Fruit fly (Drosophila melanogaster) whole organism, embryonic: Measurements from ENCODE around the gene dnc.
A peak's percentile ranks its signal among the peaks of the same experiment; 100 is the strongest.

ENCODE experiments used
- ATbp ChIP-seq: fragments of 200-800 bp; sonication (Bioruptor generic); optimal IDR thresholded peaks from 2 replicates; lab custom pipeline; 2017; ENCODE audit warnings: missing biosample characterization, mild to moderate bottlenecking, missing genetic modification characterization, missing genetic modification reagents
- Aef1 ChIP-seq: fragments of 200-800 bp; sonication (Bioruptor generic); IDR thresholded peaks from 3 replicates; pipeline ENCODE4 v1.3.6; 2022; ENCODE audit warnings: missing biosample characterization, missing genetic modification characterization
- Asciz ChIP-seq: fragments of 200-800 bp; sonication (Bioruptor generic); optimal IDR thresholded peaks from 2 replicates; lab custom pipeline; 2017; ENCODE audit warnings: missing biosample characterization, mild to moderate bottlenecking, missing genetic modification characterization, missing genetic modification reagents
- Atf-2 ChIP-seq: fragments of 200-800 bp; sonication (Bioruptor generic); optimal IDR thresholded peaks from 2 replicates; lab custom pipeline; 2016; ENCODE audit warnings: missing biosample characterization, missing genetic modification characterization
- CG10209 ChIP-seq: fragments of 200-800 bp; sonication (Bioruptor generic); optimal IDR thresholded peaks from 3 replicates; lab custom pipeline; 2017; ENCODE audit warnings: missing biosample characterization, mild to moderate bottlenecking, missing genetic modification characterization, missing genetic modification reagents
- CG1024 ChIP-seq: fragments of 200-800 bp; sonication (Bioruptor generic); IDR thresholded peaks from 2 replicates; pipeline ENCODE4 v1.3.6; 2022; ENCODE audit warnings: missing biosample characterization, missing genetic modification characterization
- CG10366 ChIP-seq: fragments of 200-800 bp; sonication (Bioruptor generic); IDR thresholded peaks from 2 replicates; pipeline ENCODE4 v1.3.6; 2022; ENCODE audit warnings: missing biosample characterization, missing genetic modification characterization
- CG10959 ChIP-seq: fragments of 200-800 bp; sonication (Bioruptor generic); IDR thresholded peaks from 2 replicates; pipeline ENCODE4 v1.3.6; 2022; ENCODE audit warnings: missing biosample characterization, missing genetic modification characterization
- CG11093 ChIP-seq: fragments of 200-800 bp; sonication (Bioruptor generic); IDR thresholded peaks from 3 replicates; pipeline ENCODE4 v1.3.6; 2022; ENCODE audit warnings: missing biosample characterization, missing genetic modification characterization
- CG12104 ChIP-seq: fragments of 200-800 bp; sonication (Bioruptor generic); optimal IDR thresholded peaks from 3 replicates; lab custom pipeline; 2016; ENCODE audit warnings: missing biosample characterization, missing genetic modification characterization
- CG18262 ChIP-seq: fragments of 200-800 bp; optimal IDR thresholded peaks from 3 replicates; lab custom pipeline; 2019; ENCODE audit warnings: missing biosample characterization, mild to moderate bottlenecking, missing genetic modification characterization, moderate library complexity
- CG1832 ChIP-seq: fragments of 200-800 bp; sonication (Bioruptor generic); optimal IDR thresholded peaks from 2 replicates; lab custom pipeline; 2017; ENCODE audit warnings: missing biosample characterization, mild to moderate bottlenecking, missing genetic modification characterization, inconsistent platforms
- CG3995 ChIP-seq: fragments of 200-800 bp; sonication (Bioruptor generic); optimal IDR thresholded peaks from 3 replicates; lab custom pipeline; 2016; ENCODE audit warnings: missing biosample characterization, missing genetic modification characterization
- CG42726 ChIP-seq: fragments of 200-800 bp; sonication (Bioruptor generic); IDR thresholded peaks from 2 replicates; pipeline ENCODE4 v1.3.6; 2022; ENCODE audit warnings: missing biosample characterization, missing genetic modification characterization; ENCODE audit not compliant: partially characterized antibody
- CG6854 ChIP-seq: fragments of 200-800 bp; sonication (Bioruptor generic); optimal IDR thresholded peaks from 3 replicates; lab custom pipeline; 2017; ENCODE audit warnings: missing biosample characterization, mild to moderate bottlenecking, missing genetic modification characterization
- CG7928 ChIP-seq: fragments of 200-800 bp; sonication (Bioruptor generic); optimal IDR thresholded peaks from 2 replicates; lab custom pipeline; 2017; ENCODE audit warnings: missing biosample characterization, mild to moderate bottlenecking, missing genetic modification characterization
- CTCF ChIP-seq: fragments of 200-800 bp; sonication (Bioruptor generic); optimal IDR thresholded peaks from 2 replicates; lab custom pipeline; 2017; ENCODE audit warnings: missing biosample characterization, mild to moderate bottlenecking, missing genetic modification characterization, moderate library complexity
- Doc2 ChIP-seq: fragments of 200-800 bp; sonication (Bioruptor generic); IDR thresholded peaks from 2 replicates; pipeline ENCODE4 v1.3.6; 2022; ENCODE audit warnings: missing biosample characterization, missing genetic modification characterization
- ERR ChIP-seq: fragments of 200-800 bp; sonication (Bioruptor generic); optimal IDR thresholded peaks from 2 replicates; lab custom pipeline; 2016; ENCODE audit warnings: missing biosample characterization, missing genetic modification characterization
- HLH3B ChIP-seq: fragments of 200-800 bp; sonication (Bioruptor generic); IDR thresholded peaks from 2 replicates; pipeline ENCODE4 v1.3.6; 2022; ENCODE audit warnings: missing biosample characterization, missing genetic modification characterization
- Hmx ChIP-seq: fragments of 200-800 bp; sonication (Bioruptor generic); optimal IDR thresholded peaks from 2 replicates; lab custom pipeline; 2016; ENCODE audit warnings: missing biosample characterization, missing genetic modification characterization
- Meics ChIP-seq: fragments of 200-800 bp; sonication (Bioruptor generic); optimal IDR thresholded peaks from 2 replicates; lab custom pipeline; 2017; ENCODE audit warnings: missing biosample characterization, mild to moderate bottlenecking, missing genetic modification characterization
- Ptx1 ChIP-seq: fragments of 200-800 bp; sonication (Bioruptor generic); IDR thresholded peaks from 2 replicates; pipeline ENCODE4 v1.3.6; 2022; ENCODE audit warnings: missing biosample characterization, missing genetic modification characterization
- Ssrp ChIP-seq: fragments of 200-800 bp; sonication (Bioruptor generic); optimal IDR thresholded peaks from 2 replicates; lab custom pipeline; 2018; ENCODE audit warnings: missing biosample characterization, mild to moderate bottlenecking, missing genetic modification characterization, moderate library complexity
- Tbp ChIP-seq: fragments of >200 bp; optimal IDR thresholded peaks from 2 replicates; lab custom pipeline; 2018; ENCODE audit warnings: missing biosample characterization, missing genetic modification characterization
- Usf ChIP-seq: fragments of 200-800 bp; sonication (Bioruptor generic); optimal IDR thresholded peaks from 2 replicates; lab custom pipeline; 2017; ENCODE audit warnings: missing genotype, missing biosample characterization, missing genetic modification characterization
- ato ChIP-seq: fragments of 200-800 bp; sonication (Bioruptor generic); IDR thresholded peaks from 2 replicates; pipeline ENCODE4 v1.3.6; 2022; ENCODE audit warnings: missing biosample characterization, missing genetic modification characterization; ENCODE audit not compliant: partially characterized antibody
- btn ChIP-seq: fragments of 200-800 bp; sonication (Bioruptor generic); optimal IDR thresholded peaks from 2 replicates; lab custom pipeline; 2016; ENCODE audit warnings: missing biosample characterization, missing genetic modification characterization
- cad ChIP-seq: fragments of >200 bp; optimal IDR thresholded peaks from 2 replicates; lab custom pipeline; 2017; ENCODE audit warnings: missing biosample characterization, missing genetic modification characterization
- dimm ChIP-seq: fragments of 200-800 bp; sonication (Bioruptor generic); IDR thresholded peaks from 2 replicates; pipeline ENCODE4 v1.3.6; 2022; ENCODE audit warnings: missing biosample characterization, missing genetic modification characterization
- en ChIP-seq: fragments of 200-800 bp; sonication (Bioruptor generic); optimal IDR thresholded peaks from 2 replicates; lab custom pipeline; 2016; ENCODE audit warnings: missing biosample characterization, missing genetic modification characterization
- gsb ChIP-seq: fragments of 200-800 bp; sonication (Bioruptor generic); IDR thresholded peaks from 2 replicates; pipeline ENCODE4 v1.3.6; 2022; ENCODE audit warnings: missing biosample characterization, missing genetic modification characterization
- gsb-n ChIP-seq: fragments of 200-800 bp; sonication (Bioruptor generic); optimal IDR thresholded peaks from 3 replicates; lab custom pipeline; 2018; ENCODE audit warnings: missing biosample characterization, mild to moderate bottlenecking, missing genetic modification characterization
- gt ChIP-seq: fragments of 200-800 bp; sonication (Bioruptor generic); IDR thresholded peaks from 2 replicates; pipeline ENCODE4 v1.3.6; 2022; ENCODE audit warnings: missing biosample characterization, missing genetic modification characterization
- hbn ChIP-seq: fragments of 200-800 bp; sonication (Bioruptor generic); IDR thresholded peaks from 2 replicates; pipeline ENCODE4 v1.3.6; 2022; ENCODE audit warnings: missing biosample characterization, missing genetic modification characterization; ENCODE audit not compliant: partially characterized antibody
- hkb ChIP-seq, 2 experiments: fragments of 200-800 bp in 1 of 2; fragments of >200 bp in 1 of 2; sonication (Bioruptor generic) in 1 of 2; IDR thresholded peaks in 1 of 2; optimal IDR thresholded peaks in 1 of 2; 2 replicates each; pipeline versions ENCODE4 v1.3.6 to Lab custom; 2017 to 2022; ENCODE audit warnings: missing biosample characterization in 1 of 2, missing genetic modification characterization in 1 of 2
- hth ChIP-seq: fragments of >200 bp; optimal IDR thresholded peaks from 2 replicates; lab custom pipeline; 2017; ENCODE audit warnings: inconsistent platforms
- inv ChIP-seq: fragments of 200-800 bp; sonication (Bioruptor generic); IDR thresholded peaks from 2 replicates; pipeline ENCODE4 v1.3.6; 2022; ENCODE audit warnings: missing biosample characterization, missing genetic modification characterization; ENCODE audit not compliant: partially characterized antibody
- lov ChIP-seq, 2 experiments: fragments of 200-800 bp in 1 of 2; fragments of >200 bp in 1 of 2; sonication (Bioruptor generic) in 1 of 2; IDR thresholded peaks in 1 of 2; optimal IDR thresholded peaks in 1 of 2; 2 replicates in 1 of 2; 3 replicates in 1 of 2; pipeline versions ENCODE4 v1.3.6 to Lab custom; 2017 to 2022; ENCODE audit warnings: missing biosample characterization in 1 of 2, missing genetic modification characterization in 1 of 2
- pan ChIP-seq, 4 experiments: fragments of >200 bp in 3 of 4; fragments of 200-800 bp in 1 of 4; sonication (Bioruptor generic) in 1 of 4; optimal IDR thresholded peaks in 3 of 4; IDR thresholded peaks in 1 of 4; 2 replicates each; pipeline versions ENCODE4 v1.3.6 to Lab custom; 2017 to 2022; ENCODE audit warnings: missing biosample characterization in 2 of 4, missing genetic modification characterization in 2 of 4, mixed read lengths in 1 of 4
- peb ChIP-seq: fragments of 200-800 bp; sonication (Bioruptor generic); IDR thresholded peaks from 2 replicates; pipeline ENCODE4 v1.3.6; 2022; ENCODE audit warnings: missing biosample characterization, missing genetic modification characterization
- prd ChIP-seq, 3 experiments: fragments of >200 bp in 2 of 3; fragments of 200-800 bp in 1 of 3; sonication (Bioruptor generic) in 1 of 3; optimal IDR thresholded peaks in 2 of 3; IDR thresholded peaks in 1 of 3; 2 replicates in 2 of 3; 3 replicates in 1 of 3; pipeline versions ENCODE4 v1.3.6 to Lab custom; 2017 to 2022; ENCODE audit warnings: missing biosample characterization in 1 of 3, missing genetic modification characterization in 1 of 3
- salm ChIP-seq: fragments of 200-800 bp; sonication (Bioruptor generic); optimal IDR thresholded peaks from 2 replicates; lab custom pipeline; 2018; ENCODE audit warnings: missing biosample characterization, mild to moderate bottlenecking, missing genetic modification characterization
- slou ChIP-seq: fragments of 200-800 bp; sonication (Bioruptor generic); optimal IDR thresholded peaks from 3 replicates; lab custom pipeline; 2016; ENCODE audit warnings: missing biosample characterization, missing genetic modification characterization
- slp2 ChIP-seq: fragments of 200-800 bp; sonication (Bioruptor generic); optimal IDR thresholded peaks from 2 replicates; lab custom pipeline; 2016; ENCODE audit warnings: missing biosample characterization, missing genetic modification characterization
- so ChIP-seq: fragments of 200-800 bp; sonication (Bioruptor generic); IDR thresholded peaks from 3 replicates; pipeline ENCODE4 v1.3.6; 2022; ENCODE audit warnings: missing biosample characterization, missing genetic modification characterization
- stc ChIP-seq: fragments of 200-800 bp; sonication (Bioruptor generic); IDR thresholded peaks from 2 replicates; pipeline ENCODE4 v1.3.6; 2022; ENCODE audit warnings: missing biosample characterization, missing genetic modification characterization
- tin ChIP-seq: fragments of 200-800 bp; sonication (Bioruptor generic); optimal IDR thresholded peaks from 3 replicates; lab custom pipeline; 2016; ENCODE audit warnings: missing biosample characterization, missing genetic modification characterization
- tx ChIP-seq: fragments of 200-800 bp; sonication (Bioruptor generic); optimal IDR thresholded peaks from 2 replicates; lab custom pipeline; 2016; ENCODE audit warnings: missing biosample characterization, missing genetic modification characterization
- z ChIP-seq: fragments of 200-800 bp; sonication (Bioruptor generic); IDR thresholded peaks from 3 replicates; pipeline ENCODE4 v1.3.6; 2022; ENCODE audit warnings: missing biosample characterization, missing genetic modification characterization

dnc gene

dm6 chrX:3381667-3382066 is 205.4 kb downstream of the dnc start (continued):
- no peak for TF ChIP-seq CG10959 (GFP tag; lab: Robert Waterston, UW)
- TF ChIP-seq slou (GFP tag; lab: Kevin White, UChicago): no peak
- peak; percentile 62 for TF ChIP-seq CG10209 (GFP tag; lab: Kevin White, UChicago)
- peak; percentile 73 for TF ChIP-seq tx (GFP tag; lab: Kevin White, UChicago)
- peak; percentile 71 for TF ChIP-seq ATbp (GFP tag; lab: Kevin White, UChicago)
- peak; percentile 23 for TF ChIP-seq CG3995 (GFP tag; lab: Kevin White, UChicago)
- TF ChIP-seq Tbp: no peak
- no peak for TF ChIP-seq pan (optimal IDR thresholded peaks at IDR 0.05; lab: Kevin White, UChicago)
- TF ChIP-seq pan (GFP tag; optimal IDR thresholded peaks at IDR 0.05 in 1 of 2, IDR thresholded peaks at IDR 0.05 in 1 of 2): peak in 1 of 2 experiments; percentile 84
- no peak; the same call in 1 of the 2 replicates for TF ChIP-seq dimm
- TF ChIP-seq Ptx1: peak; percentile 86
- TF ChIP-seq HLH3B (GFP tag; lab: Robert Waterston, UW): peak; percentile 79; the same call in 1 of the 2 replicates
- no peak for TF ChIP-seq CG42726
- TF ChIP-seq Atf-2: peak; percentile 73
- TF ChIP-seq Doc2 (GFP tag; lab: Robert Waterston, UW): no peak
- TF ChIP-seq hkb (optimal IDR thresholded peaks at IDR 0.05; lab: Kevin White, UChicago): no peak
- peak; percentile 87 for TF ChIP-seq hkb (GFP tag; IDR thresholded peaks at IDR 0.05; lab: Robert Waterston, UW)
- TF ChIP-seq tin: peak; percentile 52
- peak; percentile 63 for TF ChIP-seq slp2 (GFP tag; lab: Kevin White, UChicago)
- TF ChIP-seq inv: no peak
- peak; percentile 37 for TF ChIP-seq salm (tag; lab: Kevin White, UChicago)
- TF ChIP-seq ERR (GFP tag; lab: Kevin White, UChicago): peak; percentile 29
- no peak for TF ChIP-seq CTCF (GFP tag; lab: Kevin White, UChicago)
- no peak for TF ChIP-seq ato (GFP tag; lab: Robert Waterston, UW)
- no peak for TF ChIP-seq Hmx (GFP tag; lab: Kevin White, UChicago)
- no peak for TF ChIP-seq CG1832 (GFP tag; lab: Kevin White, UChicago)
- 0 out of 2 replicates have a peak, but pooled peaks have one; percentile 54 for TF ChIP-seq gsb (GFP tag; lab: Robert Waterston, UW)
- TF ChIP-seq lov (optimal IDR thresholded peaks at IDR 0.05; lab: Kevin White, UChicago): no peak
- TF ChIP-seq lov (GFP tag; IDR thresholded peaks at IDR 0.05; lab: Robert Waterston, UW): 0 out of 3 replicates have a peak, but pooled peaks have one; percentile 51
- TF ChIP-seq CG10366 (GFP tag; lab: Robert Waterston, UW): peak; percentile 84
- TF ChIP-seq CG1024: peak; percentile 56; the same call in 1 of the 2 replicates
- TF ChIP-seq peb (GFP tag; lab: Robert Waterston, UW): peak; percentile 65
- peak; percentile 24 for TF ChIP-seq Usf (GFP tag; lab: Kevin White, UChicago)
- TF ChIP-seq Ssrp (tag; lab: Kevin White, UChicago): peak; percentile 66
- no peak; the same call in 1 of the 3 replicates for TF ChIP-seq so (GFP tag; lab: Robert Waterston, UW)
- peak; percentile 31 for TF ChIP-seq btn (GFP tag; lab: Kevin White, UChicago)
- TF ChIP-seq CG11093 (GFP tag; lab: Robert Waterston, UW): peak; percentile 71
- TF ChIP-seq hbn: no peak
- TF ChIP-seq CG7928 (GFP tag; lab: Kevin White, UChicago): no peak
- TF ChIP-seq gsb-n (tag; lab: Kevin White, UChicago): peak; percentile 48
- peak; percentile 64 for TF ChIP-seq en (GFP tag; lab: Kevin White, UChicago)
- TF ChIP-seq CG18262 (tag; lab: Kevin White, UChicago): peak; percentile 72
- TF ChIP-seq z (GFP tag; lab: Robert Waterston, UW): 0 out of 3 replicates have a peak, but pooled peaks have one; percentile 31
- TF ChIP-seq CG6854 (GFP tag; lab: Kevin White, UChicago): no peak
- TF ChIP-seq prd (optimal IDR thresholded peaks at IDR 0.05; lab: Kevin White, UChicago): no peak
- peak; percentile 84 for TF ChIP-seq prd (GFP tag; IDR thresholded peaks at IDR 0.05; lab: Robert Waterston, UW)
- TF ChIP-seq gt (GFP tag; lab: Robert Waterston, UW): no peak
- TF ChIP-seq cad: no peak
- TF ChIP-seq Asciz (GFP tag; lab: Kevin White, UChicago): peak; percentile 59
- TF ChIP-seq hth (lab: Kevin White, UChicago): no peak
- peak; percentile 68 for TF ChIP-seq Meics (GFP tag; lab: Kevin White, UChicago)
- TF ChIP-seq stc: peak; percentile 74
- TF ChIP-seq Aef1 (GFP tag; lab: Robert Waterston, UW): peak; percentile 76
- TF ChIP-seq CG12104: peak; percentile 9
